Fruit fly (Drosophila melanogaster) whole organism, larva: ENCODE results near the gene CG12594.

Experiments
- noc ChIP-seq: fragments of 200-800 bp; sonication (Bioruptor generic); optimal IDR thresholded peaks from 3 replicates; lab custom pipeline; 2019; ENCODE audit warnings: missing biosample characterization, mild to moderate bottlenecking, missing genetic modification characterization, moderate library complexity

Gene CG12594

DNA sequence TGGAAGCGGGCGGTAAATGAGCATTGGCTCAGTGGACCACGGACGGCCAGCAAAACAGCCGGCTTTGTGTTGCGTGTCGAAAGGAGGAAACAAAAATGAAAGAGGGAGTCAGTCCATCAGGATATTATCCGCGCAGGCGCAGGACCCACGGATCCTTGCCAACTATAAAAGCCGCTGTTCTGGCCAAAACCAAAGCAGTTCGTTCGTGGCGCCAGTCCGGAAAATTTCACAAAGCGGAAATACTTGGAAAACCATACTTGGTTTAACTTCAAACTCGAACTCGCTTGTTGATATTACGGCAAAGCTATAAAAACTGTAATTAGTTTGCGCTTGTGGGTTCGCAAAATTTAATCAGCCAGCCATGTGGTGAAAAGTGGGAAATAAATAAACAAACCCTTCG is at the start of gene CG12594:
TSS of gene CG12594 (plus strand) at position 142 of the 400 bp plus-strand sequence.
- TF ChIP-seq noc (tag; lab: Kevin White, UChicago): no peak

DNA sequence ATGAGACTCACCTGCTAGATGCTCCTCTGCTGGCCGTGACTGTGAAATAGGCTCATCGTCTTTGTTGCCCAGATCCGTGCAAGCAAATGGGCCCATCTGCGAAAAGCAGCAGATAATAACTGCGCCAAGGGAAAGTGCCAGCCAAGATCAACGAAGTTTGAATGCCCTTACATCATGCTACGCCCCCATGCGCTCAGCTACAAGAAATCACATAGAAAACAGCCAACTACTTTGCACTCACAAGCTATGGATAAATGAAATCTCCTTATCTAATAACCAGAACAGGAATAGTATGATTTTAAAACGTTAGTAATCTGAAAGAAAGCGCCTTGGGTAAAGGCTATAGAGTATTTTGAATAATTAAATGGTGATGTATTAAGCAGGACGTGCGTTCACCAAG is 49.8 kb upstream of the CG12594 start:
- TF ChIP-seq noc (tag; lab: Kevin White, UChicago): no peak

DNA sequence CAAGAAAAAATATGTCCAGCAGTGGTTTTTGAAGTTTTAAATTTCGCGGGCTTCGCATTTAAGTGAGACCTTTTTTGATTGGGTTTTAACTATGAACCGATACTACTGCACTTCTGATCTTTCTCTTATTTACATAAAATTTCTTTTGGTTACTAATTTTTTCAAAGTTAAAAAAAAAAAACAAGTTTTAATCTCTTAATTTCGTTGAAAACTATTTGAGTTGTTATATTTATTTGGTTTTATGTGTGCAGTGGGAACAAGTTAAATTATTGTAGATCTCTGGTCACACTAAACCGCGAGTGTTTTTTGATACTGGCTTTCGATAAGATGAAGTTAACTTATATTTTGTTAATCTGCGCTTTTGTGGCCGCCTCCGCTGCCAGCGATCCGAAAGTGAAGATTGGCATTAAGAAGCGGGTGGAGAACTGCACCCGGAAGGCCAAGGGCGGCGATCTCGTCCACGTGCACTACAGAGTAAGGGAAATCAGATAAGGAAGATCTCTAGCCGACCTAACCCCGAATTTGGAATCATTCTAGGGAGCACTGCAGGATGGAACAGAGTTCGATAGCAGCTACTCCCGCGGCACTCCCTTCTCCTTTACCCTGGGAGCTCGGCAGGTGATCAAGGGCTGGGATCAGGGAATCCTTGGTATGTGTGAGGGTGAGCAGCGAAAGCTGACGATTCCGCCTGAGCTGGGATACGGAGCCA is 47.4 kb upstream of the CG12594 start, which contains the start of gene CG14715:
TSS of gene CG14715 (plus strand) at position 267 of the 709 bp plus-strand sequence.
- peak; percentile 31 for TF ChIP-seq noc (tag; lab: Kevin White, UChicago)

DNA sequence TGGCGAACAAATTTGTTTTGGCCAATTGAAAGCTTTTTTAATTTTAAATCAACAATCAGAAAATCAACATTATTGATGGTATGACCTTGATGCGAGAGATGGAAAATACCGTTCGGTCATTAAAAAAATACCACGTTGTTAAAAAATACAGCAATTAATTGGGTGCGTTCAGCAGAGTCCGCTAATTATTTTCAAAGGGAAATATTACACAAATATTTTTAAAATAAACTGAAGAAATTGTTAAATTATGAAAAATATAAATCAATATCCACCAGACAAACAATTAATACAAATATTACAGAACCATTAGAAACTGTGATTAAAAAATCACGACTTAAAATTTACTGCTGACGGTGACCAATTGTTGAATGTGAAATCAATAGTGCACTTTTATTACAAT is 43.5 kb upstream of the CG12594 start, which contains the start of gene CG18476:
TSS of gene CG18476 (minus strand) at position 101 of the 400 bp plus-strand sequence.
- TF ChIP-seq noc (tag; lab: Kevin White, UChicago): peak; percentile 87

DNA sequence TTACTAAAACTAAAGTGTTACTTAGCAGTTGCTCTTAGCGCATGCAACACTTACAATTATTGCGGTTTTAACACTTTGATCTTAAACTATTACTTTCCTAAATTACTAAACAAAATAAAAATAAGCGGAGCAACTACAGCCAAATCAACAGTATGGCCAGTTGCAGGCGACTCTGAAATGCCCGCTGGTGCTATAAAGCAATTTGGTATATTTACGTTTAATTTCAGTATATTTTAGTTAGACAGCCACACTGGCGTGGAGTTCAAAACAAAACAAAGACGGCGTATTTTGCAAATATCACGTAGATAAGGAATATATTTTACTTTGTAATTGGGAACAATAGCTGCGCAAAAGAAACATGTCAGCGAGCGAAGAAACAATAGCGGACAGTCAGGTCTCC is 42.0 kb upstream of the CG12594 start, which contains the start of the genes Taf12 and Ho:
TSS of gene Taf12 (minus strand) at position 178 of the 400 bp plus-strand sequence.
TSS of gene Ho (plus strand) at position 231 of the 400 bp plus-strand sequence.
- no peak for TF ChIP-seq noc (tag; lab: Kevin White, UChicago)

DNA sequence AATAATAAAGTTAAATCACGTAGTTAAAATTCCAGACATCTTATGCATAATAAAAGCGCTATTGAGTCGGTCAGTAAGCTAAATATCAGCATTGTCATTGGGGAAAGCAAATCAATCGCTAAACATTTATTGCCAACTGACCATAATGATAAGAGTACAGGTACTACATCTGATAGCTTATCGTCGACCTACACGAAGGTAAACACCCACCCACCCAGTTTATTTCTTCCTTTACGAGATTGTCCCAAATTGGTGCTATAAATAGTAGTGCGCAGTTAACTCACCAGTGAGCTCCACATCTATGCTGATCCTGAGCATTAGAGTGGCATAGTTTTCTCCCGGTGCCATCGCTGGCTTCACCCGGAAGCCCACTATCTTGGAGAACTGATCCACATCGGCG is 37.9 kb upstream of the CG12594 start:
- TF ChIP-seq noc (tag; lab: Kevin White, UChicago): no peak

DNA sequence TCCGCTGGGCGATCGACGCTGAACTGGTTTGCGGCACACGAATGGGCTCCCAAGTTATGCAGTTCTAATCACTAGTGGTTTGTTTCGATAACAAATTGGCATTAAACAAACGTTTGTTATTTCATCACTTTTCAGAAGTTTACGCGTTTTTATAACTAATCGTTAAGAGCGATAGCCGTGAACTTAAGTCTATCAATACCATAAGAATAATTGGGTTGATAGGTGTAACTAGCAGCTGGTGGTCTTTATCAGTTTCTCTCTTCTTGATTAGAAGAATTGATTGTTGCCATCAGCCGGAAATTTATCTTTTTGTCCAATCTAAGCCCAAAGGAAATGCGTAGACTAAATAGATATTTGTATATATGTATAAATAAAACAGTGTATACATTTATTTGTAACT is 37.2 kb upstream of the CG12594 start, which contains the start of gene CG6830:
TSS of gene CG6830 (minus strand) at position 27 of the 400 bp plus-strand sequence.
- no peak for TF ChIP-seq noc (tag; lab: Kevin White, UChicago)

DNA sequence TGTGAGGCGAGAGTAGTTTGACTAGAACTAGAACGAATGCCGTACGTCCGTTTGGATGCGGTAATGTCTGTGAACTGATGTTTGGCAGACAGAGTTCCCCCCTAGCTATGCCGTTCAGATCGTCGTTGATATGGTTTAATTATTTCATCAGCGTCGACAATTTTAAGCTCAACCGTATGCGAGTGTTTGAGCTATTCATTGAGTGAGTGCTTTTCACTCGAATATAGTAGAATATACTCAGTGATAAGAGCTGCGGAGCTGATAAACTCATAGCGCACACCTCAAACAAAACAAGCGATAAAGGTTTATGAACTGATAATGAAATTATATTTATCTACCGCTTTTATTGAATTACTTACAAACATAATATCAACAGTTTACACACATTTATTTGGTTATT is 33.5 kb upstream of the CG12594 start, which contains the start of gene CG6834:
TSS of gene CG6834 (minus strand) at position 79 of the 400 bp plus-strand sequence.
- TF ChIP-seq noc (tag; lab: Kevin White, UChicago): no peak

DNA sequence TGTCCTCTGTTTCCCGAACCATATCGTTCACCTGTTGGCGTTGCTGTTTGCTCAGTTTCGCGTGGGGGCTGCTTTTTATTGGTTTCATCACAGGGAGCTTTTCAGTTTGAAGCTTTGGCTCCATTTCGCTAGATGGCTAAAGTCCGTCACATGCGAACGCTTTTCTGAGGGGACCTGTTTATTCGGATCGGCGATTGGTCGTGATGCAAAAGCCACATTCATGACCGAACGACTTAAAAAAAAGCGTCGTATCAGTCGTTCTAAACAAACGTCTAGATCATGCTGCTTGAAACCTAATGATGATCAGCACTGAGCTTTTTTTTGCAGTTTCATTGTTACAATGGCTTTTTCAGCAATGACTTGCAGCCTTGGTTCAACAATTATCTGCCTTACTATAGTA is 31.6 kb upstream of the CG12594 start, which contains the start of gene CG6908:
TSS of gene CG6908 (minus strand) at position 152 of the 400 bp plus-strand sequence.
- peak; percentile 4 for TF ChIP-seq noc (tag; lab: Kevin White, UChicago)

DNA sequence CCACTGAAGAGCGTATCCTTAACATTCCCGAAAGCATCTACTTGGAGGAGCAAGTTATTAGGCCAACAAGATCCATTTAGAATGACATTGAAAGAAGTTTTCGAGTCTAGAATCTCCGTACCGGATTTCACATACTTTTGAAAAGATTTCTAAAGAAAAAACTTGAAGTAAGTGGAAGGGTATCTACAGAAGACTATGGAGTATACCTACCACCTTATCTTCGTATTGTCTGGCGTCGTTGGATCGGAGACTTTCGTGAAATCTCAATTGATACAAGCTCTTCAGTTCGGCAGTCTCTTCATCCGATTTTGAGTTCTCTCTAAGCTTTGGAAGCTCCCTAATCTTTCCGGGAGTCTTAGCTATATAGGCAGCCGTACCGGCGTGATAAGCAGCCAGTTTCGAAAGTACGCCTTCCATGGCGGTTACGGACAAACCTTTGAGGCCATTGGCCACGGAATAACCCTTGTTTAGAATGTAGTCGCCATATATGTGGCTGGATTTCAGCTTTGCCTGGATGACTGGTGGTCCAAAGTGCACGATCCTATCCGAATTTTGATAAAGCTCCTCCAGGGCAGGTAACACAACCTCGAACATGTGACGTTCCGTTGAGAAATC is 30.6 kb upstream of the CG12594 start:
- no peak for TF ChIP-seq noc (tag; lab: Kevin White, UChicago)

DNA sequence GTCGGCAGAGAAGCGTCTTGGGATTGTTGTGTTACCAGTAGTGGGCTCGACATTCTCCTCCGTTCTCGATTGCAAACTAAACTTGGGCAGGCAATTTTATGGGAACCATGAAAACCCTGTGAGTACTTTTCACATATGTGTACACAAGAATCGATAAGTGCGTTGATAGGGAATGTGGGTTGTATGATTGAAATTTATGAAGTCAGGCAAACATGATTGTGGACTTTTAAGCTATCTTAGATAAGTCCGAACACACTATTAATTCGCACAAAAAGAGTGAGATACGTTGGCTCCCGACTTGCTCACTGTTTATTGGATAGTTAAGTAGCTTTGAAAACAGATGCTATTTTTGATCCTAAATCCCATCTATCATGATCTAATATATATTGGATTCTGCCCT is 29.8 kb upstream of the CG12594 start, which contains the start of gene CG18765:
TSS of gene CG18765 (minus strand) at position 53 of the 400 bp plus-strand sequence.
- no peak for TF ChIP-seq noc (tag; lab: Kevin White, UChicago)

DNA sequence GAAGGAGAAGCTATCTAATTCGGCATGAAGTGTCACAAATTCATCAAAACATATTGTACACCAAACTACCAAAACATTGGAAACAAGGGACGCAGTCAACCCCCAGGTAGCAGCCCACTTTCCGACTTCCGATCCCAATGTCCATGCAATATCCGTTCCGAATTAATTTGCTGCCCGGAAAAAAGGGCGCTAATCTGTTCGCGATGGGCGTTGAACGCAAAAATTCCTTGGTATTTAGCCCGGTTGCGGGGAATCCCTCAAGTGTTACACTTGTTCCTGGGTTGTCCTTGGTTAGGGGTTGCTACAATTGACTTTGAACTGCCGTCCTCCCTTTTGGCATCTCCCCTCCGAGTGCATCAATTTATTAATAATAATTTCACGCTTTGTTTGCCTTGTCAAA is 29.0 kb upstream of the CG12594 start:
- TF ChIP-seq noc (tag; lab: Kevin White, UChicago): no peak

DNA sequence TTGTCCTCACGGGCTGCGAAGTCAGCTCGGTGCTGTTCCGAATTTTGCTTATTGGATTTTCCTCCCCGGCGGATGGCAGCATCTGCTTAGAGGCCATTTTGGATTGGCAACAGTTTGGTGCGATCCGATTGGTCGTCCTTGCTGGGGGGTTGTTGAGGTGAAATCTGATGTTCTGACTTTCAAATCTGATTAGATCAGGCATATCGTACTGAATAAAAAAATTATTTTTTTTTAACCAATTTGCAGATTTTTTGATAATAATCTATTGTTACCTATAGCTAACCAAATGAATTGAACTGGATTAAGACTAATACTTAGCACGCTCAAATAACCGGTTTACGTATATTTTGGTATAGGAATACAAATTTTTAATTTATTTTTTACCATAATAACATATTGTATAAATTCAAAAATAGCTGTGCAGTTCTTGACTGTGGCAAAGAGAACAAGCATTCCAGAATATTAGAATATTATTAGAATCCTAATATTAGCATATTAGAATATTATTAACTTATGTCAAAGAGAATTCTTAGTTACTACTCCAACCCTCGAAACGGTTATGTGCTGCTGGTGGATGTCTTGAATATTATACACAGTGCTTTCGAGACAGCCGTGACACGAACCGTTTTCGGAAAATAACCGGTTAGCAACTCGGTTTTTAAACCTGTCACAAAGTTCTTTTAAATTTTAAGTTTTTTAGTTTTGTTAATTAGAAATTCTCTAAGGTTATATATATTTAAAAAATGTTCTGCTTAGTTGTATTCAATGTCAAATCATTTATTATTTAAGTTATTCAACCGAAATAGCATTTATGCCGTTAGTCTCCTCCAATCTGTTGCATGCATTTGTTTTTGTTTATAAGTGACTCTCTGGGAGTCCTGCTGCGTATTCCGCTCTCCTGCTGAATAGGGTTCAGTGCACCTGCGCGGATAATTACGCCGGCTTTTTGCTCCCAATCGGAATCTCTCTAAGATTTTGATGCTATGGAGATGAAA is 26.9 kb upstream of the CG12594 start, which contains the start of gene Fer3:
TSS of gene Fer3 (minus strand) at position 1 of the 995 bp plus-strand sequence.
- no peak for TF ChIP-seq noc (tag; lab: Kevin White, UChicago)

DNA sequence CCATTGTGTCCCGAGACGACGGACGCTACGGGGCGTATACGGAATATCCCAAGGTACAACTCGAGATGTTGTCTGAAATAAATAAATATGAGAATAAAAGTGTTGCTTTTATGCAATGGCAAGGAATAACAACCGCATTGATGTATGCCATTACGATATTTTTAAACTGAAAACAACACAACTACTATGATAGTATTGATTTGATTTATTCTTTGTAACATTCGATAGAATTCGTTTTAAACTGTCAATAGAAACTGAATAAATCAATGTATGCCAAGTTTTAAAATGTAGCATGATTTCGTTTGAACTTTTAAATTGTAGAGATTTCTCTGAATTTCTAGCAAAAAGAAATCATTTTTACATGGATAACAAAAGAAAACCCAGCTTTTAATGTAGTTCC is 25.3 kb upstream of the CG12594 start, which contains the start of gene CG14717:
TSS of gene CG14717 (plus strand) at position 301 of the 400 bp plus-strand sequence.
- no peak for TF ChIP-seq noc (tag; lab: Kevin White, UChicago)

DNA sequence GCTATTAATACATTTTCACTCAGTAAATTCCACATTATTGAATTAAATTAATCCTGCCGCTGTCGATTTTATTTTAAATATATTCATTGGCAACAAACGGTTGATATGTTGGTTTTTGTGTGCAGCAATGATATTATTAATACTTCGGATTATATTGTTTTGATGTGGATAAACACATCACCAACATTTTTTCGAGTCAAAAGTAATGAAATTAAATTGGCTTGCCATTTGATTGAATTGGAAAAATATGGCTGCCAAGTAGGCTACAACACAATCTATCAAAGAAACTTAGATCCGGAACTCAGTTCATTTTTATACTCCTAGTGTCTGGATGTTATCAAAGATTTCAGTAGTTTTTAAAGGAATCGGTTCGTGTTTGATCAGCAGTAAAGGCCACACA is 21.2 kb upstream of the CG12594 start, which contains the start of gene CG14718:
TSS of gene CG14718 (plus strand) at position 301 of the 400 bp plus-strand sequence.
- no peak for TF ChIP-seq noc (tag; lab: Kevin White, UChicago)
